Worm (Caenorhabditis elegans) whole organism, L3 larva: ENCODE results near the gene C08E8.2.
A peak's percentile ranks its signal among the peaks of the same experiment; 100 is the strongest.

Source experiments
- R02D3.7 ChIP-seq: fragments of 150-350 bp; optimal IDR thresholded peaks from 2 replicates; lab custom pipeline; 2014; ENCODE audit warnings: missing biosample characterization, missing genetic modification characterization
- ZK546.5 ChIP-seq: sonication (generic microtip); optimal IDR thresholded peaks from 2 replicates; lab custom pipeline; 2017; ENCODE audit warnings: missing biosample characterization, missing genetic modification characterization
- ceh-16 ChIP-seq: sonication (generic microtip); optimal IDR thresholded peaks from 2 replicates; lab custom pipeline; 2017; ENCODE audit warnings: missing biosample characterization, missing genetic modification characterization
- ceh-28 ChIP-seq: fragments of 150-350 bp; optimal IDR thresholded peaks from 2 replicates; lab custom pipeline; 2014; ENCODE audit warnings: missing biosample characterization, missing genetic modification reagents, missing genetic modification characterization
- ceh-82 ChIP-seq: fragments of 150-350 bp; optimal IDR thresholded peaks from 2 replicates; lab custom pipeline; 2014; ENCODE audit warnings: missing biosample characterization, missing genetic modification characterization
- ceh-9 ChIP-seq: sonication (generic microtip); optimal IDR thresholded peaks from 2 replicates; lab custom pipeline; 2018; ENCODE audit warnings: missing biosample characterization, missing genetic modification characterization
- daf-12 ChIP-seq: fragments of 150-350 bp; optimal IDR thresholded peaks from 2 replicates; lab custom pipeline; 2014; ENCODE audit warnings: missing biosample characterization, missing genetic modification reagents, missing genetic modification characterization
- egl-27 ChIP-seq: sonication (generic microtip); optimal IDR thresholded peaks from 4 replicates; lab custom pipeline; 2017; ENCODE audit warnings: missing biosample characterization, missing genetic modification reagents, missing genetic modification characterization
- elt-1 ChIP-seq: fragments of 150-350 bp; optimal IDR thresholded peaks from 2 replicates; lab custom pipeline; 2014; ENCODE audit warnings: missing biosample characterization, missing genetic modification characterization
- elt-2 ChIP-seq: sonication (generic microtip); optimal IDR thresholded peaks from 2 replicates; lab custom pipeline; 2016; ENCODE audit warnings: missing genetic modification reagents, mild to moderate bottlenecking, missing genetic modification characterization, missing compliant biosample characterization
- elt-3 ChIP-seq, 3 experiments: fragments of 150-350 bp in 1 of 3; sonication (generic microtip) in 2 of 3; optimal IDR thresholded peaks; 2 replicates in 2 of 3; 4 replicates in 1 of 3; lab custom pipeline; 2014 to 2017; ENCODE audit warnings: missing biosample characterization in 3 of 3, missing genetic modification characterization in 3 of 3
- eor-1 ChIP-seq, 2 experiments: fragments of 150-350 bp; optimal IDR thresholded peaks; 2 replicates each; lab custom pipeline; 2014 to 2018; ENCODE audit warnings: missing biosample characterization in 2 of 2, missing genetic modification characterization in 2 of 2
- fkh-10 ChIP-seq: sonication (generic microtip); optimal IDR thresholded peaks from 2 replicates; lab custom pipeline; 2017; ENCODE audit warnings: missing biosample characterization, missing genetic modification reagents, missing genetic modification characterization
- jun-1 ChIP-seq: fragments of 150-350 bp; optimal IDR thresholded peaks from 2 replicates; lab custom pipeline; 2014; ENCODE audit warnings: missing biosample characterization, missing genetic modification reagents, missing genetic modification characterization
- lin-15B ChIP-seq: fragments of 150-350 bp; optimal IDR thresholded peaks from 2 replicates; lab custom pipeline; 2014; ENCODE audit warnings: missing biosample characterization, missing genetic modification characterization
- lin-39 ChIP-seq: fragments of 150-350 bp; optimal IDR thresholded peaks from 2 replicates; lab custom pipeline; 2018; ENCODE audit warnings: missing biosample characterization, missing genetic modification reagents, missing genetic modification characterization
- lsy-12 ChIP-seq: sonication (generic microtip); optimal IDR thresholded peaks from 2 replicates; lab custom pipeline; 2016; ENCODE audit warnings: mild to moderate bottlenecking, missing genetic modification characterization, missing compliant biosample characterization
- mml-1 ChIP-seq: fragments of 150-350 bp; sonication (generic microtip); optimal IDR thresholded peaks from 3 replicates; lab custom pipeline; 2014; ENCODE audit warnings: missing biosample characterization, missing genetic modification characterization
- nfya-1 ChIP-seq: sonication (generic microtip); optimal IDR thresholded peaks from 2 replicates; lab custom pipeline; 2017; ENCODE audit warnings: missing genetic modification characterization, mild to moderate bottlenecking, missing compliant biosample characterization, antibody characterized with exemption, moderate library complexity; ENCODE audit not compliant: insufficient read depth
- nhr-11 ChIP-seq: fragments of 150-350 bp; optimal IDR thresholded peaks from 2 replicates; lab custom pipeline; 2014; ENCODE audit warnings: missing biosample characterization, missing genetic modification characterization
- nhr-12 ChIP-seq: fragments of 150-350 bp; optimal IDR thresholded peaks from 2 replicates; lab custom pipeline; 2014; ENCODE audit warnings: missing biosample characterization, missing genetic modification characterization
- nhr-23 ChIP-seq: fragments of 150-350 bp; optimal IDR thresholded peaks from 2 replicates; lab custom pipeline; 2014; ENCODE audit warnings: missing biosample characterization, missing genetic modification reagents, missing genetic modification characterization
- nhr-237 ChIP-seq: fragments of 150-350 bp; optimal IDR thresholded peaks from 2 replicates; lab custom pipeline; 2014; ENCODE audit warnings: missing biosample characterization, missing genetic modification characterization
- nhr-25 ChIP-seq: sonication (generic microtip); optimal IDR thresholded peaks from 2 replicates; lab custom pipeline; 2017; ENCODE audit warnings: missing biosample characterization, missing genetic modification characterization
- nhr-28 ChIP-seq: fragments of 150-350 bp; optimal IDR thresholded peaks from 2 replicates; lab custom pipeline; 2014; ENCODE audit warnings: missing biosample characterization, missing genetic modification characterization
- nhr-76 ChIP-seq: fragments of 150-350 bp; sonication (generic microtip); optimal IDR thresholded peaks from 5 replicates; lab custom pipeline; 2014; ENCODE audit warnings: missing biosample characterization, missing genetic modification characterization
- nhr-77 ChIP-seq: fragments of 150-350 bp; optimal IDR thresholded peaks from 2 replicates; lab custom pipeline; 2014; ENCODE audit warnings: missing biosample characterization, missing genetic modification characterization
- pha-4 ChIP-seq: fragments of 150-350 bp; optimal IDR thresholded peaks from 2 replicates; lab custom pipeline; 2014; ENCODE audit warnings: missing biosample characterization, missing genetic modification reagents, missing genetic modification characterization
- pqm-1 ChIP-seq: fragments of 150-350 bp; optimal IDR thresholded peaks from 2 replicates; lab custom pipeline; 2017; ENCODE audit warnings: missing biosample characterization, missing genetic modification characterization, inconsistent platforms
- sea-2 ChIP-seq: fragments of 150-350 bp; sonication (generic microtip); optimal IDR thresholded peaks from 4 replicates; lab custom pipeline; 2014; ENCODE audit warnings: missing biosample characterization, missing genetic modification reagents, missing genetic modification characterization
- skn-1 ChIP-seq: fragments of 150-350 bp; optimal IDR thresholded peaks from 2 replicates; lab custom pipeline; 2014; ENCODE audit warnings: missing biosample characterization, missing genetic modification characterization
- snpc-4 ChIP-seq: fragments of 150-350 bp; optimal IDR thresholded peaks from 2 replicates; lab custom pipeline; 2014; ENCODE audit warnings: missing biosample characterization, missing genetic modification characterization
- tbx-2 ChIP-seq: sonication (generic microtip); optimal IDR thresholded peaks from 2 replicates; lab custom pipeline; 2016; ENCODE audit warnings: mild to moderate bottlenecking, missing genetic modification characterization, missing compliant biosample characterization
- unc-39 ChIP-seq: sonication (generic microtip); optimal IDR thresholded peaks from 4 replicates; lab custom pipeline; 2017; ENCODE audit warnings: missing biosample characterization, missing genetic modification characterization
- unc-62 ChIP-seq: fragments of 150-350 bp; sonication (generic microtip); optimal IDR thresholded peaks from 4 replicates; lab custom pipeline; 2014; ENCODE audit warnings: missing biosample characterization, missing genetic modification reagents, missing genetic modification characterization
- zag-1 ChIP-seq: fragments of 150-350 bp; optimal IDR thresholded peaks from 2 replicates; lab custom pipeline; 2014; ENCODE audit warnings: missing biosample characterization, missing genetic modification characterization
- ztf-11 ChIP-seq: fragments of 150-350 bp; optimal IDR thresholded peaks from 2 replicates; lab custom pipeline; 2014; ENCODE audit warnings: missing biosample characterization, missing genetic modification characterization
- ztf-4 ChIP-seq: fragments of 150-350 bp; optimal IDR thresholded peaks from 2 replicates; lab custom pipeline; 2014; ENCODE audit warnings: missing biosample characterization, missing genetic modification characterization

C08E8.2 gene

DNA sequence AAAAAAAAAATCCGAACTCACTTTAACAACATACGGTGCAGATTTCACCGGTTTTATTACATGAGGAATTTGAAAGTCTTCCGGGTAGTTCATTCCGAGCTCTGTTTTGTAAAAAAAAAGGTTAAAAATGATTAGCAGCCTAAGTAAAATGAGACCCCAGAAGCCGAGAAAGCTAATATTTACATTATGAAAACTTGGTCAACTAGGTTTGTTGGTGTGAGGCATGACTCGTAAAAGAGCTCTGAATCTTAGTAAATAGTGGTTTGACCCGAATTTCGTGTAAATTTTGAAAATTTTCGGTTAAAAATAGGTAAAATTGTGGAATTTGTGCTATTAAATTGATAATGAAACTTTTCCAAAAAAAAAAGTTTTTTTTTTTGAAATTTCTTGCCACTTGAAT lies 6.8 kb upstream of the C08E8.2 start, which contains the start of gene C08E8.1:
Gene C08E8.1 (minus strand): TSS at position 101 of the 400 bp plus-strand sequence.
- no peak for TF ChIP-seq elt-3 (tag; optimal IDR thresholded peaks at IDR 0.05; lab: Kevin White, UChicago)
- TF ChIP-seq lin-15B: no peak
- no peak for TF ChIP-seq nfya-1 (tag; lab: Kevin White, UChicago)
- TF ChIP-seq nhr-76: no peak
- no peak for TF ChIP-seq elt-1 (tag; lab: Kevin White, UChicago)
- no peak for TF ChIP-seq unc-62
- no peak for TF ChIP-seq daf-12 (tag; lab: Kevin White, UChicago)
- no peak for TF ChIP-seq nhr-11
- no peak for TF ChIP-seq unc-39
- TF ChIP-seq eor-1 (tag; optimal IDR thresholded peaks at IDR 0.05; lab: Kevin White, UChicago): no peak
- no peak for TF ChIP-seq ceh-9 (tag; lab: Kevin White, UChicago)
- no peak for TF ChIP-seq tbx-2 (tag; lab: Kevin White, UChicago)
- no peak for TF ChIP-seq skn-1 (tag; lab: Kevin White, UChicago)
- TF ChIP-seq R02D3.7 (tag; lab: Kevin White, UChicago): no peak

DNA sequence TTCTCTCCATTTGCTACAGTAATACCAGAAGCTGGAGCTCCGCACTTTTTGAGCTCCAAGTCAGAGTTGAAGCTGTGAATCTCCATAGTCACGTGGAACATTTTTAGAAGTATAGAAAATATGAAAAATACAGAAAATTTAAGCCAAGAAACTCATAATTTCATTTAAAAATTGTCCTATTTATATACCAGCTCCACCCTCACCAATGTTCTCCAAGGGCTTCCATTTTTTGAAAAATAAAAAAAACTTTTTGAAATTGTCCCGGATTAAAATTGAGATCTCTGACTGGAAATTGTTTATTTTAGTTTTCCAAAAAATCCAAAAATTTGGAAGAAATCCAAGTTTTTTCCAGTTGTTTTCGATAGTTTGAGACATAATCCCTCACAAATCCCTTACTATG lies 4.2 kb upstream of the C08E8.2 start, which contains the start of gene C08E8.5:
Gene C08E8.5 (minus strand): TSS at position 101 of the 400 bp plus-strand sequence.
- TF ChIP-seq fkh-10 (GFP tag; lab: Kevin White, UChicago) (no peak), nhr-25 (tag; lab: Kevin White, UChicago) (no peak), unc-62 (no peak), nfya-1 (tag; lab: Kevin White, UChicago) (no peak), nhr-77 (tag; lab: Kevin White, UChicago) (no peak), ceh-82 (tag; lab: Kevin White, UChicago) (no peak), R02D3.7 (tag; lab: Kevin White, UChicago) (no peak), pqm-1 (tag; lab: Kevin White, UChicago) (no peak), egl-27 (tag; lab: Kevin White, UChicago) (no peak), nhr-237 (tag; lab: Kevin White, UChicago) (no peak), ceh-16 (tag; lab: Kevin White, UChicago) (no peak), snpc-4 (tag; lab: Kevin White, UChicago) (no peak)

DNA sequence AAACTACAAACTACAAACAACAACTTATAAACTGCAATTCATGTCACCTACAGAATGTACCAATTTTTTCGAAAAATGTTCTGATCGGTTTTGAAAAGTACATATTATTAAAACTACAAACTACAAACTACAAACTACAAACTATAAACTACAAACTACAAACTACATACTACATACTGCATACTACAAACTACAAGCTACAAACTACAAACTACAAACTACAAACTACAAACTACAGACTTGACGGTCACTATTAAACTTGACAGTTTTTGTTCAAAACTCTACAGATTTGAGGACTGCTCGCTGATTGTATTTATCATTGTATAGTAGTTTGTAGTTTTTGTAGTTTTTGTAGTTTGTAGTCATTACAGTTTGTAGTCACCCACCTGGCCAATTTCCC lies 1.3 kb downstream of the C08E8.2 start:
- TF ChIP-seq tbx-2 (tag; lab: Kevin White, UChicago) (no peak), mml-1 (no peak), nfya-1 (tag; lab: Kevin White, UChicago) (no peak)

DNA sequence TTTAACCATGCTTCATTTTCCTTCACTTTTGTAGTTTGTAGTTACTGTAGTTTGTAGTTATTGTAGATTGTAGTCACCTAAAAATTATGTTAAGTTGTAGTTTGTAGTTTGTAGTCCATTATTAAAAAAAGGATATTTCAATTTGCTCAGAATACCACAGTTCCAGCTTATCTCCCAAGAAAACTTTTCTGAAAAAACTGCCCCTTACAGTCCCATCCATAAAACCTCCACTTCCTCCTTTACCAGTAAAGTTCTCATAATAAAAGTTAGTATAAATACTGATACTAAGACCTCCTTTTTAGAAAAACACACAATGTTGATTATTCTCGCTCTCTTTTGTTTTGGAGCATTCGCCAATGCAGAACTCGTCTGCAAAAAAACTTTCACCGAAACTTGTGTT lies 4.9 kb downstream of the C08E8.2 start, which contains the start of gene C08E8.11:
Gene C08E8.11 (plus strand): TSS at position 301 of the 400 bp plus-strand sequence.
- no peak for TF ChIP-seq nhr-25 (tag; lab: Kevin White, UChicago)
- TF ChIP-seq elt-1 (tag; lab: Kevin White, UChicago): no peak
- TF ChIP-seq nhr-23 (tag; lab: Kevin White, UChicago): no peak
- no peak for TF ChIP-seq unc-39
- no peak for TF ChIP-seq nhr-12 (tag; lab: Kevin White, UChicago)
- TF ChIP-seq ztf-4 (tag; lab: Kevin White, UChicago): no peak
- TF ChIP-seq egl-27 (tag; lab: Kevin White, UChicago): no peak

DNA sequence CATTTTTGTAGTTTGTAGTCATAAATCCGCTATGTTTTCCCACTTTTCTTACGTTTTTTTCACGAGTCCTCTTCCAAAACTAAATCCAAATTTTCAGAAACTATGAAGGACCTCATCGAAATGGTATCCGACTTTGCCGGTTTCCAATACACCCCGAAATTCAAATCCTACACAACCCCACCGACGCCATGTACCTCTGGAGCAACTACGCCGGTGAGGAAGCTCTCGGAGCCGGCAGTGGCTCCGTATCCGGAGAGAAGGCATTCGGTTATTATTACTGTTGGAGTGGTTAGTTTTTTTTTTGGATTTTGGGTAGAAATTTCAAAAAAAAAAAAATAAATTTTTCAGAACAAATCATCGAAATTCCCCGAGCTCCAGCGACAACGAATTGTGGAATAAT lies 5.6 kb downstream of the C08E8.2 start, which contains the start of gene C08E8.3:
Gene C08E8.3 (plus strand): TSS at position 84 of the 400 bp plus-strand sequence.
- TF ChIP-seq elt-3 (tag; optimal IDR thresholded peaks at IDR 0.05; lab: Kevin White, UChicago) (no peak), nhr-76 (no peak), daf-12 (tag; lab: Kevin White, UChicago) (no peak), ceh-28 (tag; lab: Kevin White, UChicago) (no peak), skn-1 (tag; lab: Kevin White, UChicago) (no peak), lin-39 (tag; lab: Kevin White, UChicago) (no peak), unc-39 (no peak), sea-2 (GFP tag; lab: Kevin White, UChicago) (no peak), elt-2 (tag; lab: Kevin White, UChicago) (no peak), unc-62 (no peak)

DNA sequence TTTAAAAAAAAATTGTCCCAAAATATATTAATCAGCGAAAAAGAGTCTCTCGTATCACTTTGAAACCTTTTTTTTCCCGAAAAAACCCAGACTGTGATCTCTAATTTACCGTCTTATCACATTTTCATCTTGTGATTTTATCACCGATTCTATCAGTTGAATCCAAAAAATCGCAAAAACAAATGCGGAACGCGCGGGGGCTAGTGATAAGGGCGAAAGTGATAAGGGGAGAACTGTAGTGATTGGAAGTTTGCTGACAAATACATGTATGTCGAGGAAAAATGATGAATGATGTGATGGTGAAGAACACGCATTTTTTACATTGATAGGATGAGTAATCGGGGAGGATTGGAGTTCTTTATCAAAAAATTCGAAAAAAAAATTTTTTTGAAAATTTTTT lies 9.6 kb downstream of the C08E8.2 start:
- TF ChIP-seq ztf-4 (tag; lab: Kevin White, UChicago) (no peak), tbx-2 (tag; lab: Kevin White, UChicago) (no peak), lsy-12 (tag; lab: Kevin White, UChicago) (no peak), elt-2 (tag; lab: Kevin White, UChicago) (peak; percentile 100), unc-62 (no peak), egl-27 (tag; lab: Kevin White, UChicago) (peak; percentile 88), pqm-1 (tag; lab: Kevin White, UChicago) (peak; percentile 100), ZK546.5 (tag; lab: Kevin White, UChicago) (no peak), lin-15B (no peak), ceh-28 (tag; lab: Kevin White, UChicago) (peak; percentile 44), ztf-11 (tag; lab: Kevin White, UChicago) (no peak), nhr-28 (tag; lab: Kevin White, UChicago) (no peak), nhr-76 (no peak), nhr-23 (tag; lab: Kevin White, UChicago) (peak; percentile 57), nhr-11 (no peak), eor-1 (tag; optimal IDR thresholded peaks at IDR 0.05; lab: Kevin White, UChicago) (no peak), skn-1 (tag; lab: Kevin White, UChicago) (peak; percentile 34), ceh-9 (tag; lab: Kevin White, UChicago) (no peak), fkh-10 (GFP tag; lab: Kevin White, UChicago) (no peak), jun-1 (tag; lab: Kevin White, UChicago) (peak; percentile 98), nfya-1 (tag; lab: Kevin White, UChicago) (no peak), R02D3.7 (tag; lab: Kevin White, UChicago) (no peak), pha-4 (tag; lab: Kevin White, UChicago) (peak; percentile 55), zag-1 (tag; lab: Kevin White, UChicago) (no peak)
